Worm (Caenorhabditis elegans): ENCODE measurements around the gene fil-2.

ce11 chrV:6232886-6233285 is 45.9 kb upstream of the fil-2 start:
- TF ChIP-seq Y53G8AR.9 (GFP tag; conservative IDR thresholded peaks at IDR 0.05) (no peak), F57C9.4 (tag; optimal IDR thresholded peaks at IDR 0.05) (no peak), repo-1 (tag; optimal IDR thresholded peaks at IDR 0.05) (no peak), lin-35 (GFP tag; optimal IDR thresholded peaks at IDR 0.05) (no peak), sptf-2 (GFP tag; optimal IDR thresholded peaks at IDR 0.05) (no peak), madf-8 (GFP tag; conservative IDR thresholded peaks at IDR 0.05) (no peak), atf-7 (tag; optimal IDR thresholded peaks at IDR 0.05) (no peak), ama-1 (optimal IDR thresholded peaks at IDR 0.05) (no peak), ama-1 (GFP tag; optimal IDR thresholded peaks at IDR 0.05) (no peak), ztf-25 (GFP tag; IDR thresholded peaks at IDR 0.05) (no peak), nhr-80 (tag; optimal IDR thresholded peaks at IDR 0.05) (no peak), attf-3 (GFP tag; conservative IDR thresholded peaks at IDR 0.05) (no peak), chd-7 (tag; optimal IDR thresholded peaks at IDR 0.05) (no peak)
